Worm (Caenorhabditis elegans): ENCODE results near the gene C06B8.3.

Gene C06B8.3

DNA sequence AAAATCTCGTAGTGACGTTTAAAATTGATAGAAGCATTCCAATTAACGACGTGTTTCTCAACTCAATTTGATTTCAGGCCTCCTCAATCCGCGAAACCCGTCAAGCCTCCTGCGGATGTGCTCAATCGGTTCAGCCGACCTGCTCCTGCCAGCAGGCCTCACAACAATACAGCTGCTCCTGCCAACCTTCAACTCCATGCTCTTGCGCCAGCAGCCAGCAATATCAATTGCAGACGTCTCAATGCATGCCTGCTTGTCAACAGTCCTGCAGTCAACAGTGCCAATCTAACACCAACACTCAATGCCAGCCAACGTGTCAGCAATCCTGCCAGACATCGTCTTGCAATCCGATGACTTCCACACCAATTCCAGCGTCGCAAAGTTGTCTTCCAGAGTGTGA is 18.4 kb downstream of the C06B8.3 start:
- TF ChIP-seq W03F9.2 (tag; optimal IDR thresholded peaks at IDR 0.05) (no peak), him-1 (tag; optimal IDR thresholded peaks at IDR 0.05) (no peak), dao-5 (tag; optimal IDR thresholded peaks at IDR 0.05) (no peak)

DNA sequence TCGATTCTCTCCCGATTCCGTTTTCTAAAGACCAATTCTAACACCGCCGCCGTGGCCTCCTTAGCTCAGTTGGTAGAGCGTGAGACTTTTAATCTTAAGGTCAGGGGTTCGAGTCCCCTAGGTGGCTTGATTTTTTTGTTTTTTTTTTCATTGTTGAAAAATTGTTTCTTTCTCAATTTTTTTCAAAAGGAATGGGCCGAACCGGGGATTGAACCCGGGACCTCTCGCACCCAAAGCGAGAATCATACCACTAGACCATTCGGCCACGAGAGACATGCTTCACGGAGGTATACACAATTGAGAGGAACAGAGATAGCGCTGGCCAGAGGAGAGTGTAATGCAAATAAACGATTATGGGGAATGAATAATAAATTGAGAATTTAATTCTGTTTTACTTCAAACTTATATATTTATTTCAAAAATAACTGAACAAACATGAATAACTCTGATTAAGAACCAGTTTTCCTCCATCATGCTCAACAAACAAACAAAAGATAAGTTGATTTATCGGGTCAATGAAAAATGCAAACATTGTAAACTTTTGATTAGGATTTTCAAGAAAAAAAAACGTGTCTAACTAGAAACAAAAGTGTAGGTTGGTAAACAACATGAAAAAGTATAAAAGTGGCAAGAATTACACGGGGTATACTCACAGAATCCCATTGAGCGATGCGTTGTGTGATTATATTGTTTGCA is 19.3 kb downstream of the C06B8.3 start, which contains the start of gene pqn-71:
Gene pqn-71 (plus strand): TSS at position 646 of the 696 bp plus-strand sequence.
- TF ChIP-seq W03F9.2 (tag; optimal IDR thresholded peaks at IDR 0.05) (peak; percentile 71), dao-5 (tag; optimal IDR thresholded peaks at IDR 0.05) (peak; percentile 87), him-1 (tag; optimal IDR thresholded peaks at IDR 0.05) (peak; percentile 92)

DNA sequence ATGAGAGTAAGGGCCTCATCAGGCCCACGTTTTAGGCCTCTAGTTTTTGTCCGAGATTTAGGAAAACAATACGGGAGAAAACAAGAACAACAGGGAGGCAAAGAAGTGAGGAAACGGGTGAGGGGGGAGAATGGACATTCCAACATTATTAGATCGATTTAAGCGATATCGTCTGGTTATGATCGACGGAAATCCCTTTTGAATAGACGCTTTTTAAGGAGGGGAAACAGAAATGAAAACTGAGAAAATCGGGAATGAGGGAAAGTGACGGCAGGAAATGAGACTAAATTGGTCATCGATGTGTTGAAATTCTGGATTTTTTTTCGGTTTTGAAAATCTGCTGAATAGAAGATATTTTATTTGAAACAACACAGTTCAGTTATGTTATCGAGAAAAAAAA is 20.0 kb downstream of the C06B8.3 start, which contains the start of gene rocf-1:
Gene rocf-1 (minus strand): TSS at position 101 of the 400 bp plus-strand sequence.
- TF ChIP-seq him-1 (tag; optimal IDR thresholded peaks at IDR 0.05): no peak
- TF ChIP-seq dao-5 (tag; optimal IDR thresholded peaks at IDR 0.05): no peak
- no peak for TF ChIP-seq W03F9.2 (tag; optimal IDR thresholded peaks at IDR 0.05)

DNA sequence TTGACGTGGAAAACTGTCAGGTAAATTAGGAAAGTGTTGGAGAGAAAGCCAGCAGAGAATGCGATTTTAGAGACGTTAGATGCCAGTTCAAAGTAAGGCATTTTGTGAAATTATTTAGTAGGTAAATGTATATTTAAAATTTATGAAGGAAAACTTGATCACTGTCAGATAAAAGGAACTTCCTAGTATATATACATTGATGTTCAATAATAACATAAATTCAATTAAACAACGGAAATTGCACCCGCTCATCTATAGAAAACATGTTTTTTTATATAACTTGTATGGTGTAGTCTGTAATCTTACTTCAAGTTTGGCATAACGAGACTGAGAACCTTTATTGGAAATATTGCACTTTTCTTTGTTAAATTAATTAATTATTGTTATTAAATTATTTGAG is 25.3 kb downstream of the C06B8.3 start, which contains the start of gene str-71:
Gene str-71 (minus strand): TSS at position 101 of the 400 bp plus-strand sequence.
- no peak for TF ChIP-seq dao-5 (tag; optimal IDR thresholded peaks at IDR 0.05)
- no peak for TF ChIP-seq W03F9.2 (tag; optimal IDR thresholded peaks at IDR 0.05)
- TF ChIP-seq him-1 (tag; optimal IDR thresholded peaks at IDR 0.05): no peak

DNA sequence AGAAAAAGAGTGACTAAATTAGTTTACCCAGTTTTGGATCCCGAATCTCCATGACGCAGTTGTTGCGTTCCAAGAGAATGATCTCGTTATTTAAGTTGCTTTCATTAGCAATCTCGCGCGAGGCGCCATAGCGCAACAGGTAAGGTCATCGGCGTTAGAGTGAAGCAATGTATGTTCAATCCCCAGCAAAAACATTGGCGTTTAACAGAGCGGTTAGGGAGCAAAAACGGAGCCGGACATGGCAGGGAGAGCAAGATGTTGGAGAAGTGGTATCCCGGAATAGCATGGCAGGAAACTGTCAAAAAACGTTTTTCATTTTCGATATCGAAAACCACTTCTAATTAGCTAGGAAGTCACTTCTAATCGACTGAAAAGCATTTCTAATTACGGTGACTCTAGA is 30.1 kb downstream of the C06B8.3 start:
- TF ChIP-seq W03F9.2 (tag; optimal IDR thresholded peaks at IDR 0.05) (no peak), him-1 (tag; optimal IDR thresholded peaks at IDR 0.05) (no peak), dao-5 (tag; optimal IDR thresholded peaks at IDR 0.05) (no peak)

DNA sequence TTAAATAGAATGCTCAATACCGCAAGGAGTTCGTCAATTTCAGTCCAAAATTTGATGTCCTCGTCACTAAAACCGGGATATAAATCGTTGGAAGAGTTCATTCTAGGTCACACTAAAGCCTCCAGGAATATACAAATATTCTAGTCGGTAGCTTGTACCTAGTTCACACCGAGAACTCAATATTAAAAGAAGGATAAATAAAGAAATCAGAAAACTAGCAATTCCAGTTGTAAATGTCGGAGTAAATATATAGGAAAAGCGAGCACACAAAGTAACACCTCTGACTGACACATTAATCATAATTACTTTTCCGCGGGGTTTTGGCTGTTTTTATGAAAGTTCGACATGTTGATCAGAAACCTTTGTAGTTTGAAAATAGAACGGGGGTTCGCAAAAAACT is 33.0 kb downstream of the C06B8.3 start, which contains the start of gene srw-33:
Gene srw-33 (minus strand): TSS at position 101 of the 400 bp plus-strand sequence.
- no peak for TF ChIP-seq him-1 (tag; optimal IDR thresholded peaks at IDR 0.05)
- TF ChIP-seq dao-5 (tag; optimal IDR thresholded peaks at IDR 0.05): no peak
- no peak for TF ChIP-seq W03F9.2 (tag; optimal IDR thresholded peaks at IDR 0.05)

DNA sequence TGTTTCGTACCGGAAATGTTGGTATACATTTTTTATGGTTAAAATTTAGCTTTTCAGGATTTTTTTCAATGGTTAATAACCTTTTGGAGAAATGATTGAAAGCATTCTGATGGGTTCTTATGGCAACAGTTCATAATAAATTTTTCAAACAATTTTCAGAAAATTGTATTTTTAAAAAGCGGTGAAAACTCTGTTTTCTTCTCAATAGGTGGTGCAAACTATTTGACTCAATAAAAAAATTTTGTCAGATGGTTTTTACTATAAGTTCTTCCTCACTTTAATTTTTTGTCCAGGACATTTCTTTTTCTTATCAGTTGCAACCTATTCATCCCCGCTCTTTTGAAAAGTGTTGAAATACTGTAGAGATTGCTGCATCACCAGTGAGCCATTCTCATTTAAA is 35.6 kb downstream of the C06B8.3 start, which contains the start of gene T26H5.14:
Gene T26H5.14 (plus strand): TSS at position 301 of the 400 bp plus-strand sequence.
- no peak for TF ChIP-seq W03F9.2 (tag; optimal IDR thresholded peaks at IDR 0.05)
- TF ChIP-seq dao-5 (tag; optimal IDR thresholded peaks at IDR 0.05): no peak
- TF ChIP-seq him-1 (tag; optimal IDR thresholded peaks at IDR 0.05): no peak

DNA sequence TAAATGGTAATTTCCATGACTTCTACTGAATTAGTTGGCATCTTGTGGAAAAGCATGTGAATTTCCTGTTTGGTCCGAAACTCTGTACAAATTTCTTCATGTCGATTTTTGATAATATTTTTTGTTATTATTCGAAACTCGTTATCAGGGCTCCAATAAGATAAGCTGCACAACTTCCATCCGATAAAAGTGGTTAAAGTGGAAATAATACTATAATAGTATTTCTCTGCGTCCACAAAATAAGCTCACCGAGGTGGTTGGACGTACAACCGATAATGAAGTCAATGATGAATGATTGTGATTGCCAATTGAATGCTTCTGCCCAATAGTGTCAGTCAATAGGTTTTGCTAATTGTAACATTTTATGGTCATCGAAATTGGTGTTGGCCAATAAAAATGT is 36.0 kb downstream of the C06B8.3 start, which contains the start of gene T26H5.4:
Gene T26H5.4 (minus strand): TSS at position 294 of the 400 bp plus-strand sequence.
- TF ChIP-seq dao-5 (tag; optimal IDR thresholded peaks at IDR 0.05): no peak
- TF ChIP-seq W03F9.2 (tag; optimal IDR thresholded peaks at IDR 0.05): no peak
- no peak for TF ChIP-seq him-1 (tag; optimal IDR thresholded peaks at IDR 0.05)

DNA sequence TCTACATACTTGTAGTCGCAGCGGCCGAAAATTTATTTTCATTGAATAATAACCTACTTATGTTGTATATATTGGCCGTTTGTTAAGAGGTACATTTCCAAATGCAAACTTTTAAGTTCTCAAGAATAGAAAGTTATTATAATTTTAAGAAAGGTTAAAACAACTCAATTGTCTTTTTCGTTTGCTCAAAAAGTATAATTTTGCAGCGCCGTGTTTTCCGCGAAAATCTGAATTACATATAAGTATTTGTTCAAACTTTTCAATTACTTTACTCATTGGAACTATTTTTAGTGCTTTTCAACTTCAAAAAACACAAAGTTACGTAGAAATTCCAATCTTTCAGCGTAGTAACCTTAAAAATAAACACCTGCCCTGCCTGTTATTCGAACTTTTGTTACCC is 39.0 kb downstream of the C06B8.3 start, which contains the start of gene srh-239:
Gene srh-239 (plus strand): TSS at position 301 of the 400 bp plus-strand sequence.
- no peak for TF ChIP-seq dao-5 (tag; optimal IDR thresholded peaks at IDR 0.05)

DNA sequence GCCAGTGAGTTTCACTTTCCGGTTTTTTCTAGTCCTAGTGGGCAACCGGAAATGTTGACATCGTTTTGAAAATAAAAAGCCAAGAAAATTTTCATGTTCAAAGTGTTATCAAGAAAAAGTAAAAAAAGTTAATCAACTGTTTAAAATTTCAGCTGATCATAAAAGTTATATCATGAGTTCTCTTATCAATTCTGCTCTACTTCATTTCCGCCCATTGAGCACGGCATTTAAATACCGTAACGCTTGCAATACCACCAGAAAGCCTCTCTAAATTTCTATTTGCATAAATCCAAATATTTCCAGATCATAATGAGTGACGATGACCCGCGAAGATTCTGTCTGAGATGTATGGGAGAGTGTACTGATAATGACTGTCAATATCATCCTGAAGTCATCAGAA is 39.8 kb downstream of the C06B8.3 start, which contains the start of gene T26H5.9:
Gene T26H5.9 (plus strand): TSS at position 302 of the 400 bp plus-strand sequence.
- no peak for TF ChIP-seq him-1 (tag; optimal IDR thresholded peaks at IDR 0.05)
- no peak for TF ChIP-seq W03F9.2 (tag; optimal IDR thresholded peaks at IDR 0.05)
- no peak for TF ChIP-seq dao-5 (tag; optimal IDR thresholded peaks at IDR 0.05)

DNA sequence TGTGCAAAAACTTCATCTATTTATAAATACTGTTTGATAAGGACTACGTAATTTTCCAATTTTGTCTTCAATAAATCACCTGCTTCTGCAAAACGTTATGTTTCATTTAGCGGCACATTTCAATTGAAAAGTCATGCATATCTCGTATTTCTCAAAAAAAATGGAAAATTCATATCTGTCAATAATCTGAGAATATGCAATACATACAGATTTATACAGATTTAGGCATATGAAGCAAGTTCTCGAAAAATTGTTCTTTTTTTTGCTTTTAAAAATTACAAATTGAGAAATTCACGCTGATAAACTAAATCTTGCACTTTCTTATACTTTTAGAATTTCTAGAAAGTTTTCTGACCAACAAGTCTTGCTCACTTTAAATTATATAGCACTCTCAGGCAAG is 40.2 kb downstream of the C06B8.3 start, which contains the start of gene T26H5.11:
Gene T26H5.11 (minus strand): TSS at position 101 of the 400 bp plus-strand sequence.
- no peak for TF ChIP-seq him-1 (tag; optimal IDR thresholded peaks at IDR 0.05)
- no peak for TF ChIP-seq dao-5 (tag; optimal IDR thresholded peaks at IDR 0.05)
- TF ChIP-seq W03F9.2 (tag; optimal IDR thresholded peaks at IDR 0.05): no peak

DNA sequence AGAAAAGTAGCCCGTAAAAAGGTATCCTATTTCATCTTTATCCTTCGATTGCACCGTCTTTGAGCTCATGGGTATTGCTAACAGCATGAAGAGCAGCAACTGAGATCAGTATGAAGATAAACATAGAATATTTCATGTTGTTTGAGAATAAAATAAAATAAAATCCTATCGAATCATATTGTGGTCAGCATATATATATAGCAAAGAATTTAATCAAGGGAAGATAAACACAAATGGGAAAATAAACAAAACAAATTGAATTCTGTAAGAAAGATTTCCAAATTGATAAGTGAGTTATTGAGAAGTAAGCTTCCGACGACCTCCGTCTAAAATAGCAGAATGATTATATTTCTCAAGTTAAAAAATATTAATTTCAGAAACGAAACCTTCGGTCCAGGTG is 40.7 kb downstream of the C06B8.3 start, which contains the start of gene T26H5.10:
Gene T26H5.10 (minus strand): TSS at position 101 of the 400 bp plus-strand sequence.
- TF ChIP-seq dao-5 (tag; optimal IDR thresholded peaks at IDR 0.05) (no peak), him-1 (tag; optimal IDR thresholded peaks at IDR 0.05) (no peak), W03F9.2 (tag; optimal IDR thresholded peaks at IDR 0.05) (no peak)

DNA sequence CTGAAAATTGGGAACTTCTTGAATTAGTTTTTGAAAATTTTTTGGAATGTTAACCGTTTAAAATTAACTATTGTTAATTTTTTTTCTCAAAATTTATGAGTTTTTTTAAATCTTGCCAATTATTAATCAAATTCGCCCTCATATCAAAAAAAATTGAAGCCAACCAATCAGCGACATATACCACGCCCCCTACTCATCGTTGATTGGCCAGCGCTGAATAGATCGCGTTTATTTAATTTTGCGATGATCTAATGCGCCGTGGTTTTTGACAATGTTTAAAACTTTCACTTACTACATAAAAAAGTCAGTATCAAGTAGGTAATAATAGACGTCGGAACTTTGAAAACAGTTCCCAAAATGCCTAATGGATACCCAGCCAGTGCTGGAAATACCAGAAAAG is 42.1 kb downstream of the C06B8.3 start:
- TF ChIP-seq W03F9.2 (tag; optimal IDR thresholded peaks at IDR 0.05) (no peak), him-1 (tag; optimal IDR thresholded peaks at IDR 0.05) (no peak), dao-5 (tag; optimal IDR thresholded peaks at IDR 0.05) (no peak)

DNA sequence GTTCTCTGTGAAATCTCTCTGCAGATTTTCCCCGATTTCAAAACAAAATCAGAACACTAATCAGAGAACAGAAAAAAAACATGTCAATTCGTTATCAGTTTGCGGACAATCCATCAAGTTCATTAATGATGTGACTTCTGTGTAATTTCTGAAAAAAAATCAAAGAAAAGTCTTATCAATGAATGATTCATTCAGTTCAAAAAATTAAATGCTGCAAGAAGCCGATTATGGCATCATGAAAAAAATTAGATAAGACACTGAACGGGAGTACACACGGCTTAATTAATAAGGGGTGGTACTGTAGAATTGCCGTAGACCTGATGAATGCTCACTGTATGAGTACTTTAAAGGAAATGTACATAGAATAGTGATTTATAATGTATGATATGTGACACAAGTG is 48.3 kb downstream of the C06B8.3 start:
- TF ChIP-seq dao-5 (tag; optimal IDR thresholded peaks at IDR 0.05) (no peak), W03F9.2 (tag; optimal IDR thresholded peaks at IDR 0.05) (no peak), him-1 (tag; optimal IDR thresholded peaks at IDR 0.05) (no peak)

All from whole organism, L4/young adult.